Worm (Caenorhabditis elegans): ENCODE data around the gene tbc-19.

tbc-19 gene

DNA sequence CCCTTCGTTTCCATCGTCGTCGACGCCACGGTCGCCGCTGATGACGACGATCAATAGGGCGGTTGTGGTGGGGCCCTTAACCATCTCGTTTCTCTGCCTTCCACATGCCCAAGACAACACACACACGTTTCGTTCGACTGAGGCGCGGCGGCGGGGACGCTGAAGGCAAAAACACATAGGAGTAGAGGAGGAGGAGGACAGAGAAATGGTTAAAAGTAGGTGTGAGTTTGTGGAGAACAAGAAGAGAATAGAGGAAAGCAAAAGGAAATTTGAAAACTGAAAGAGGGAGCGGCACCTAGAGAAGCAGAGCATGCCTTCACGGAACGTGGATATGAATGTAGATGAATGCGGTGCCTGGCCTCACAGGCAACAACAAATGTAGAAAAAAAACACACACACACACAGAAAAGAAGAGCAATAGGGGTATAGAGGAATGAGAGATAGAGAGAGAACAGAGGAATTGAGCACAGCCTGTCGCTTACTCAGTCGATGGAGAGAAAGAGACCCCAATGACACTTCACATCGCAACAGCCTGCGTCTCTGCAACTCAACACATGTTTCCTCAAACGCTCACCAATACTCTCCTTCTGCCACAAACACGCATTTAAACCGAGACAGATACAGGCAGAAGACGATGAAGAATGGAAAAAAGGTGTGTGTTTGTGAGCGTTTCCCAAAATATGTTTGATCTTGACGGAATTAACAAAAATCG lies 42.9 kb downstream of the tbc-19 start (continued):
- TF ChIP-seq sdz-38 (tag; optimal IDR thresholded peaks at IDR 0.05) (no peak), dpff-1 (tag; optimal IDR thresholded peaks at IDR 0.05) (no peak)

DNA sequence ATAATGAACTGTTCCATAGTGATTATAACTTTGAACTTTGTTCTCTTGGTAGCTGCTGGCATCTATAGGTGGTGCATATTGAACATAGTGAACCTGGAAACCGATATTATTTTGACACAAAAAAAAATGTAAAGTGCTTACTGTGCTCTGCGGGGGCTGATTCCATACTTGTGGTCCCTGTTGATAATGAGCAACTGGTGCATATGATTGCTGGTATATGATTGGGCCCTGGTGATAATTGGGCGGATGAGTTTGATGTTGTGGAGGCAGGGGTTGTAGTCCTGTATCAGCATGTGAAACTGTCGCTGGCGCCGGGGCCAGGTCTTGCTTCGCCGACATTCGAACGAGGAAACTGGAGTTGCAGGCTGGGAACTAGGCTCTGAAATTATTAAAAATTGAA lies 44.0 kb downstream of the tbc-19 start, which contains the start of gene pqn-39:
pqn-39 (minus strand) TSS at position 385 of the 400 bp plus-strand sequence.
- no peak for TF ChIP-seq lin-35 (GFP tag; optimal IDR thresholded peaks at IDR 0.05)
- TF ChIP-seq tlf-1 (GFP tag; optimal IDR thresholded peaks at IDR 0.05): no peak
- no peak for TF ChIP-seq ceh-27 (GFP tag; optimal IDR thresholded peaks at IDR 0.05)
- no peak for TF ChIP-seq ama-1 (optimal IDR thresholded peaks at IDR 0.05)
- no peak for TF ChIP-seq ama-1 (GFP tag; optimal IDR thresholded peaks at IDR 0.05)
- no peak for TF ChIP-seq rcor-1 (GFP tag; IDR thresholded peaks at IDR 0.05)
- TF ChIP-seq ceh-40 (GFP tag; IDR thresholded peaks at IDR 0.05): no peak
- no peak for TF ChIP-seq pbrm-1 (GFP tag; IDR thresholded peaks at IDR 0.05)
- TF ChIP-seq madf-10 (tag; optimal IDR thresholded peaks at IDR 0.05): no peak
- no peak for TF ChIP-seq nhr-80 (tag; optimal IDR thresholded peaks at IDR 0.05)
- TF ChIP-seq egrh-3 (GFP tag; IDR thresholded peaks at IDR 0.05): no peak
- TF ChIP-seq efl-1 (GFP tag; optimal IDR thresholded peaks at IDR 0.05): no peak
- TF ChIP-seq ztf-25 (GFP tag; IDR thresholded peaks at IDR 0.05): no peak
- no peak for TF ChIP-seq Y53F4B.3 (GFP tag; IDR thresholded peaks at IDR 0.05)
- no peak for TF ChIP-seq rpc-1 (optimal IDR thresholded peaks at IDR 0.05)
- no peak for TF ChIP-seq rpc-1 (tag; optimal IDR thresholded peaks at IDR 0.05)
- no peak for TF ChIP-seq Y67H2A.10 (GFP tag; conservative IDR thresholded peaks at IDR 0.05)
- no peak for TF ChIP-seq nfyb-1 (GFP tag; IDR thresholded peaks at IDR 0.05)
- TF ChIP-seq nhr-179 (tag; optimal IDR thresholded peaks at IDR 0.05): no peak
- TF ChIP-seq madf-6 (GFP tag; IDR thresholded peaks at IDR 0.05): no peak
- TF ChIP-seq zfh-2 (GFP tag; conservative IDR thresholded peaks at IDR 0.05): no peak

DNA sequence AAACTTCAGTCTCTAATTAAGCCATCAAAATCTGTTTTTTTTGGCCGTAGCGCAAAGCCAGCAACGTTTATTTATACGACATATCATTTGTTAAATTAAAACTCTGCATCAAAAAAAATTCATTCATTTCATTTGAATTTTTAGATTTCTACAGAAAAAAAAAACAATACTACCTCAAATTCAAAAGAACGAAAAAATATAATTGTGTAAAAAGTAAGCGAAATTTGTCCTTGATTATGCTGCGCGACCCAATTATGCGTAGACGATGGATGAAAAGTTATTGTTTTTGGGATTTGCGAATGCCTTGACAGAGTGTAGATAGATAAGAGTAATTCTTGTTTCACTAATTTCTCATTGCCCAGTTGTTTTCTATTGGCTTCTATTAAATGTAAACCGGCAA lies 49.1 kb downstream of the tbc-19 start, which contains the start of gene F48F7.3:
F48F7.3 (plus strand) TSS at position 301 of the 400 bp plus-strand sequence.
- no peak for TF ChIP-seq B0019.2 (GFP tag; conservative IDR thresholded peaks at IDR 0.05)
- TF ChIP-seq tbp1 (GFP tag; optimal IDR thresholded peaks at IDR 0.05): no peak
- no peak for TF ChIP-seq ztf-26 (tag; optimal IDR thresholded peaks at IDR 0.05)
- TF ChIP-seq aptf-2 (GFP tag; conservative IDR thresholded peaks at IDR 0.05): no peak
- TF ChIP-seq C06A6.2 (GFP tag; conservative IDR thresholded peaks at IDR 0.05): no peak
- no peak for TF ChIP-seq hmg-1.2 (GFP tag; IDR thresholded peaks at IDR 0.05)
- no peak for TF ChIP-seq ceh-58 (GFP tag; IDR thresholded peaks at IDR 0.05)
- no peak for TF ChIP-seq rec-8 (tag; optimal IDR thresholded peaks at IDR 0.05)
- no peak for TF ChIP-seq egl-18 (GFP tag; IDR thresholded peaks at IDR 0.05)
- no peak for TF ChIP-seq aptf-3 (GFP tag; IDR thresholded peaks at IDR 0.05)
- TF ChIP-seq cebp-1 (GFP tag; IDR thresholded peaks at IDR 0.05): no peak
- TF ChIP-seq cebp-1 (tag; optimal IDR thresholded peaks at IDR 0.05): no peak

DNA sequence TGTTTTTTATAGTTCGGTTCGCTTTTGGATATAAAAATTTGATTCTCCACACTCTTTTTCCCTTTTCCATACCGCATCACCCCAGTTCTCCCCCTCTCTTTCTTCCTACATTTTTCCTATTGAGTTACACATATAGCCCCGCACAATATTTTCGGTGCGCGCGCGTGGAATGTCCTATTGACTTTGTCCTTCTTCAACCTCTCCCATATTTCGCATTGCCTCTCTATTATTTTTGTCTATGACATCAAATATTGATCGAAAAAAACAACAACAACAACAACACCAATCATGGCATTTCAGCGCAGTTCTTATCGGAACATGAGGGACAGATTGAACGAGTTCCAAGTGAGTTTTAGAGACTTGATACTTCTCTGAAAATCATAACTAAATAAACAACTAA lies 52.5 kb downstream of the tbc-19 start, which contains the start of gene syx-2:
syx-2 (plus strand) TSS at position 301 of the 400 bp plus-strand sequence.
- TF ChIP-seq fkh-3 (tag; optimal IDR thresholded peaks at IDR 0.05) (no peak), F10E7.11 (tag; optimal IDR thresholded peaks at IDR 0.05) (no peak), B0336.3 (GFP tag; IDR thresholded peaks at IDR 0.05) (no peak), ztf-28 (GFP tag; IDR thresholded peaks at IDR 0.05) (no peak), lin-35 (GFP tag; optimal IDR thresholded peaks at IDR 0.05) (no peak)

All from whole organism, young adult.